Fruit fly (Drosophila melanogaster): ENCODE data around the gene CG3638.

The CG3638 gene

DNA sequence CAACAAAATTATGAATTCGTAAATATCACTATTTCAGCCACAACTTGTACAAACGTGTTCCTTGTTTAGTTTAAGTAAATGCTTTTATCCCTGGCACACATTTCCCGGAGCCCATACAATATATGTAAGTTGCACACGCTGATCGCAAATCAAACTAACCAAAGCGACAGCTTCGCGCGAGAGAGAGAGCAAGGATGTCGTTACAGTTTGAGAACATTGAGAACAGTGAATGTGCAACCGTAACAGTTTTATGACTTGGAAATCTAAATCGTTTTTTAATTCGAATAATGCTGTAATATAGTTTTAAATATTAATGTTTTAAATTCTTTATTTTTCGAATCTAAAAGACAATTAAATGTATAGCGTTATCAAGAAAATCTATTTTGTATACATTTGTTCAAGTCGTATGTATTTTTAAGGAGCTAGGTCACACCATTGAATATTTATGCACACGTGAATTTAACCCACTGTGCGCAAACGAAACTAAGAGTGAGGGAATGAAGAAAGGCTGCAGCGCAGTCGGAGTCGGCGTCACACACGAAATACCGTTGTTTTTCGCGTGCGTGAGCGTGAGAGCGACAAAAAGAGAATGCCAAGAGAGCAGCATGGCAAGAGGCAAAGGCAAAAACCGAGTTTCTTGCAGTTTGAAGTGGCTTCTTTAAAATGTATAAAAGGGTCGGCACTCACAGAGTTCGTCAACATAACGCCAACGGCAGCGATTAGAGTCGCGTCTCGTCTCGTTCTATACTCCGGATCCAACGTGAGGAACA lies 27.0 kb downstream of the CG3638 start, which contains the start of gene CG11382 (continued):
- TF ChIP-seq Vsx1 (GFP tag; optimal IDR thresholded peaks at IDR 0.05) (no peak), CG15696 (tag; optimal IDR thresholded peaks at IDR 0.05) (peak; percentile 15), MTF-1 (GFP tag; optimal IDR thresholded peaks at IDR 0.05; ENCODE audit: borderline replicate concordance) (no peak), chn (GFP tag; optimal IDR thresholded peaks at IDR 0.05) (no peak), CG32767 (GFP tag; IDR thresholded peaks at IDR 0.05) (no peak), nerfin-1 (tag; optimal IDR thresholded peaks at IDR 0.05) (peak; percentile 3), Kr (GFP tag; optimal IDR thresholded peaks at IDR 0.05) (no peak), zf30C (GFP tag; optimal IDR thresholded peaks at IDR 0.05) (no peak), Poxn (GFP tag; IDR thresholded peaks at IDR 0.05) (no peak), CG17612 (GFP tag; IDR thresholded peaks at IDR 0.05) (no peak), Mrtf (GFP tag; IDR thresholded peaks at IDR 0.05) (no peak), tll (GFP tag; optimal IDR thresholded peaks at IDR 0.05) (peak in 1 of 2 experiments; percentile 13), CG14014 (GFP tag; IDR thresholded peaks at IDR 0.05) (no peak), CG7556 (GFP tag; optimal IDR thresholded peaks at IDR 0.05) (no peak), Bgb (GFP tag; IDR thresholded peaks at IDR 0.05; ENCODE audit: partially characterized antibody) (no peak), CG31441 (GFP tag; IDR thresholded peaks at IDR 0.05) (0 out of 2 replicates have a peak, but pooled peaks have one; percentile 19), sqz (GFP tag; optimal IDR thresholded peaks at IDR 0.05) (no peak), Ptx1 (GFP tag; IDR thresholded peaks at IDR 0.05) (no peak), vnd (GFP tag; IDR thresholded peaks at IDR 0.05; ENCODE audit: partially characterized antibody) (no peak), aop (GFP tag; IDR thresholded peaks at IDR 0.05) (no peak), stwl (tag; optimal IDR thresholded peaks at IDR 0.05) (peak; percentile 5), CG17829 (tag; optimal IDR thresholded peaks at IDR 0.05) (no peak), CG4617 (GFP tag; optimal IDR thresholded peaks at IDR 0.05; ENCODE audit: borderline replicate concordance) (no peak), esg (GFP tag; conservative IDR thresholded peaks at IDR 0.05) (no peak), CG13287 (GFP tag; IDR thresholded peaks at IDR 0.05; ENCODE audit: partially characterized antibody) (no peak), nerfin-2 (GFP tag; IDR thresholded peaks at IDR 0.05; ENCODE audit: partially characterized antibody) (no peak), Dad (GFP tag; optimal IDR thresholded peaks at IDR 0.05) (no peak), eyg (GFP tag; optimal IDR thresholded peaks at IDR 0.05) (no peak), emc (GFP tag; optimal IDR thresholded peaks at IDR 0.05) (no peak), CG4707 (GFP tag; optimal IDR thresholded peaks at IDR 0.05) (peak; percentile 78), lilli (GFP tag; optimal IDR thresholded peaks at IDR 0.05) (no peak), CG4730 (GFP tag; IDR thresholded peaks at IDR 0.05) (no peak), CG1602 (GFP tag; optimal IDR thresholded peaks at IDR 0.05) (no peak), slou (GFP tag; optimal IDR thresholded peaks at IDR 0.05) (no peak), sd (tag; optimal IDR thresholded peaks at IDR 0.05) (no peak), CG18599 (GFP tag; optimal IDR thresholded peaks at IDR 0.05) (no peak), CG16813 (GFP tag; IDR thresholded peaks at IDR 0.05; ENCODE audit: partially characterized antibody) (no peak), CG15073 (GFP tag; optimal IDR thresholded peaks at IDR 0.05) (no peak), Hr39 (optimal IDR thresholded peaks at IDR 0.05) (no peak), CG7357 (GFP tag; IDR thresholded peaks at IDR 0.05) (no peak), CG1792 (GFP tag; optimal IDR thresholded peaks at IDR 0.05) (no peak), caup (GFP tag; optimal IDR thresholded peaks at IDR 0.05; ENCODE audit: severe bottlenecking) (no peak), HLHmδ (GFP tag; optimal IDR thresholded peaks at IDR 0.05) (no peak), BEAF-32 (GFP tag; optimal IDR thresholded peaks at IDR 0.05) (peak; percentile 12), Hand (GFP tag; optimal IDR thresholded peaks at IDR 0.05) (no peak), CG3163 (GFP tag; optimal IDR thresholded peaks at IDR 0.05) (no peak), CG10147 (GFP tag; optimal IDR thresholded peaks at IDR 0.05) (no peak), CG17361 (GFP tag; IDR thresholded peaks at IDR 0.05) (no peak), CG7786 (GFP tag; optimal IDR thresholded peaks at IDR 0.05) (no peak)

All from whole organism, embryonic.